Worm (Caenorhabditis elegans) whole organism, young adult: Measurements from ENCODE around the gene ttr-37.
A peak's percentile ranks its signal among the peaks of the same experiment; 100 is the strongest.

Source experiments
- B0019.2 ChIP-seq: fragments of 200-800 bp; sonication (Bioruptor generic); conservative IDR thresholded peaks from 2 replicates; pipeline ENCODE4 v1.3.6; 2022; ENCODE audit warnings: missing genetic modification reagents, missing genetic modification characterization, missing compliant biosample characterization
- B0261.1 ChIP-seq: sonication (generic microtip); optimal IDR thresholded peaks from 2 replicates; lab custom pipeline; 2016; ENCODE audit warnings: mild to moderate bottlenecking, missing genetic modification characterization, moderate library complexity, missing compliant biosample characterization
- B0336.3 ChIP-seq: fragments of 200-800 bp; sonication (Bioruptor generic); IDR thresholded peaks from 2 replicates; pipeline ENCODE4 v1.3.6; 2022; ENCODE audit warnings: missing genetic modification characterization, missing compliant biosample characterization
- C17E4.6 ChIP-seq: fragments of 200-800 bp; sonication (Bioruptor generic); IDR thresholded peaks from 2 replicates; pipeline ENCODE4 v1.3.6; 2022; ENCODE audit warnings: missing genetic modification reagents, missing genetic modification characterization, missing compliant biosample characterization
- F10E7.11 ChIP-seq: sonication (generic microtip); optimal IDR thresholded peaks from 2 replicates; lab custom pipeline; 2017; ENCODE audit warnings: mild to moderate bottlenecking, missing genetic modification characterization, moderate library complexity, missing compliant biosample characterization
- F33H1.4 ChIP-seq: fragments of 200-800 bp; sonication (Bioruptor generic); IDR thresholded peaks from 2 replicates; pipeline ENCODE4 v1.3.6; 2022; ENCODE audit warnings: missing genetic modification reagents, missing genetic modification characterization, missing compliant biosample characterization
- F57C9.4 ChIP-seq: sonication (generic microtip); optimal IDR thresholded peaks from 2 replicates; lab custom pipeline; 2017; ENCODE audit warnings: mild to moderate bottlenecking, missing genetic modification characterization, missing compliant biosample characterization
- T07F8.4 ChIP-seq: sonication (generic microtip); optimal IDR thresholded peaks from 2 replicates; lab custom pipeline; 2016; ENCODE audit warnings: mild to moderate bottlenecking, missing genetic modification characterization, moderate library complexity, missing compliant biosample characterization
- Y79H2A.3 ChIP-seq: fragments of 200-800 bp; sonication (Bioruptor generic); conservative IDR thresholded peaks from 2 replicates; pipeline ENCODE4 v1.3.6; 2022; ENCODE audit warnings: missing genetic modification reagents, missing genetic modification characterization, missing compliant biosample characterization
- Y95B8A.8 ChIP-seq: fragments of 200-800 bp; sonication (Bioruptor generic); IDR thresholded peaks from 2 replicates; pipeline ENCODE4 v1.3.6; 2022; ENCODE audit warnings: missing genetic modification reagents, missing genetic modification characterization, missing compliant biosample characterization
- ZK185.1 ChIP-seq: sonication (generic microtip); optimal IDR thresholded peaks from 2 replicates; lab custom pipeline; 2016; ENCODE audit warnings: mild to moderate bottlenecking, missing genetic modification characterization, missing compliant biosample characterization; ENCODE audit not compliant: poor library complexity, severe bottlenecking
- ama-1 ChIP-seq, 3 experiments: fragments of 150-350 bp in 1 of 3; sonication (generic microtip) in 2 of 3; optimal IDR thresholded peaks; 2 replicates each; lab custom pipeline; 2014 to 2018; ENCODE audit warnings: missing biosample characterization in 2 of 3, missing genetic modification characterization in 2 of 3, missing genetic modification reagents in 2 of 3
- attf-6 ChIP-seq: fragments of 200-800 bp; sonication (Bioruptor generic); IDR thresholded peaks from 2 replicates; pipeline ENCODE4 v1.3.6; 2022; ENCODE audit warnings: missing genetic modification reagents, missing genetic modification characterization, missing compliant biosample characterization
- bed-2 ChIP-seq: fragments of 200-800 bp; sonication (Bioruptor generic); IDR thresholded peaks from 2 replicates; pipeline ENCODE4 v1.3.6; 2022; ENCODE audit warnings: missing genetic modification reagents, missing genetic modification characterization, missing compliant biosample characterization
- ccch-3 ChIP-seq: fragments of 200-800 bp; sonication (Bioruptor generic); optimal IDR thresholded peaks from 2 replicates; lab custom pipeline; 2018; ENCODE audit warnings: mild to moderate bottlenecking, missing genetic modification characterization, missing compliant biosample characterization
- ceh-100 ChIP-seq: fragments of 200-800 bp; sonication (Bioruptor generic); IDR thresholded peaks from 2 replicates; pipeline ENCODE4 v1.3.6; 2022; ENCODE audit warnings: missing genetic modification reagents, missing genetic modification characterization, missing compliant biosample characterization
- ceh-40 ChIP-seq: fragments of 200-800 bp; sonication (Bioruptor generic); IDR thresholded peaks from 2 replicates; pipeline ENCODE4 v1.3.6; 2022; ENCODE audit warnings: missing genetic modification characterization, missing compliant biosample characterization
- ceh-91 ChIP-seq: fragments of 200-800 bp; sonication (Bioruptor generic); IDR thresholded peaks from 2 replicates; pipeline ENCODE4 v1.3.6; 2022; ENCODE audit warnings: missing genetic modification reagents, missing genetic modification characterization, missing compliant biosample characterization
- die-1 ChIP-seq: sonication (generic microtip); optimal IDR thresholded peaks from 2 replicates; lab custom pipeline; 2016; ENCODE audit warnings: missing genotype, mild to moderate bottlenecking, missing genetic modification characterization, missing compliant biosample characterization
- efl-1 ChIP-seq: fragments of 150-350 bp; optimal IDR thresholded peaks from 2 replicates; lab custom pipeline; 2014; ENCODE audit warnings: missing biosample characterization, missing genetic modification reagents, missing genetic modification characterization
- egl-44 ChIP-seq: fragments of 200-800 bp; sonication (Bioruptor generic); IDR thresholded peaks from 2 replicates; pipeline ENCODE4 v1.3.6; 2022; ENCODE audit warnings: missing genetic modification reagents, missing genetic modification characterization, missing compliant biosample characterization
- gei-17 ChIP-seq: fragments of 200-800 bp; sonication (Bioruptor generic); optimal IDR thresholded peaks from 2 replicates; lab custom pipeline; 2018; ENCODE audit warnings: mild to moderate bottlenecking, missing genetic modification characterization, missing compliant biosample characterization
- hmg-1.2 ChIP-seq: fragments of 200-800 bp; sonication (Bioruptor generic); IDR thresholded peaks from 2 replicates; pipeline ENCODE4 v1.3.6; 2022; ENCODE audit warnings: missing genetic modification reagents, missing genetic modification characterization, missing compliant biosample characterization
- hsf-1 ChIP-seq: fragments of 200-800 bp; sonication (Bioruptor generic); IDR thresholded peaks from 2 replicates; pipeline ENCODE4 v1.3.6; 2022; ENCODE audit warnings: missing genetic modification reagents, missing genetic modification characterization, missing compliant biosample characterization
- lir-1 ChIP-seq: fragments of 200-800 bp; sonication (Bioruptor generic); conservative IDR thresholded peaks from 2 replicates; pipeline ENCODE4 v1.3.6; 2022; ENCODE audit warnings: missing genetic modification reagents, missing genetic modification characterization, missing compliant biosample characterization
- madf-6 ChIP-seq: fragments of 200-800 bp; sonication (Bioruptor generic); IDR thresholded peaks from 2 replicates; pipeline ENCODE4 v1.3.6; 2022; ENCODE audit warnings: missing genetic modification reagents, missing genetic modification characterization, missing compliant biosample characterization
- mes-4 ChIP-seq: sonication (generic microtip); optimal IDR thresholded peaks from 2 replicates; lab custom pipeline; 2016; ENCODE audit warnings: missing genotype, missing genetic modification characterization, missing compliant biosample characterization
- nfya-1 ChIP-seq: sonication (generic microtip); optimal IDR thresholded peaks from 2 replicates; lab custom pipeline; 2017; ENCODE audit warnings: antibody characterized with exemption, missing compliant biosample characterization, missing genetic modification characterization, borderline replicate concordance; ENCODE audit not compliant: insufficient read depth
- nhr-27 ChIP-seq: fragments of 200-800 bp; sonication (Bioruptor generic); optimal IDR thresholded peaks from 2 replicates; lab custom pipeline; 2018; ENCODE audit warnings: mild to moderate bottlenecking, missing genetic modification characterization, moderate library complexity, missing compliant biosample characterization
- nhr-80 ChIP-seq: sonication (generic microtip); optimal IDR thresholded peaks from 2 replicates; lab custom pipeline; 2016; ENCODE audit warnings: missing genetic modification characterization, missing compliant biosample characterization
- nhr-90 ChIP-seq: sonication (generic microtip); optimal IDR thresholded peaks from 2 replicates; lab custom pipeline; 2016; ENCODE audit warnings: missing genotype, mild to moderate bottlenecking, missing genetic modification characterization, missing compliant biosample characterization
- pha-4 ChIP-seq: fragments of 150-350 bp; sonication (generic microtip); optimal IDR thresholded peaks from 2 replicates; lab custom pipeline; 2014; ENCODE audit warnings: missing biosample characterization, missing genetic modification reagents, missing genetic modification characterization
- rec-8 ChIP-seq, 2 experiments: sonication (generic microtip); optimal IDR thresholded peaks; 2 replicates each; lab custom pipeline; 2016; ENCODE audit warnings: mild to moderate bottlenecking in 2 of 2, missing genetic modification characterization in 2 of 2, missing genetic modification reagents in 2 of 2, missing genotype in 2 of 2, missing biosample characterization in 1 of 2, missing compliant biosample characterization in 1 of 2, moderate library complexity in 1 of 2
- repo-1 ChIP-seq: sonication (generic microtip); optimal IDR thresholded peaks from 2 replicates; lab custom pipeline; 2017; ENCODE audit warnings: mild to moderate bottlenecking, missing genetic modification characterization, missing compliant biosample characterization
- rpc-1 ChIP-seq, 2 experiments: fragments of 150-350 bp in 1 of 2; sonication (generic microtip) in 1 of 2; optimal IDR thresholded peaks; 2 replicates each; lab custom pipeline; 2014 to 2018; ENCODE audit warnings: missing biosample characterization in 1 of 2, missing genetic modification characterization in 1 of 2, missing genetic modification reagents in 1 of 2, missing genotype in 1 of 2
- sdz-38 ChIP-seq: sonication (generic microtip); optimal IDR thresholded peaks from 2 replicates; lab custom pipeline; 2016; ENCODE audit warnings: missing genotype, missing genetic modification characterization, missing compliant biosample characterization
- snpc-4 ChIP-seq, 5 experiments: fragments of 150-350 bp in 1 of 5; sonication (generic microtip) in 4 of 5; optimal IDR thresholded peaks; 2 replicates each; lab custom pipeline; 2014 to 2018; ENCODE audit warnings: missing genetic modification characterization in 5 of 5, missing biosample characterization in 3 of 5, antibody characterized with exemption in 2 of 5, mild to moderate bottlenecking in 2 of 5, missing compliant biosample characterization in 2 of 5, missing genotype in 2 of 5, moderate library complexity in 2 of 5, missing genetic modification reagents in 1 of 5
- somi-1 ChIP-seq: fragments of 200-800 bp; sonication (Bioruptor generic); optimal IDR thresholded peaks from 2 replicates; lab custom pipeline; 2018; ENCODE audit warnings: mild to moderate bottlenecking, missing genetic modification characterization, missing compliant biosample characterization
- sptf-2 ChIP-seq: fragments of 200-800 bp; sonication (Bioruptor generic); optimal IDR thresholded peaks from 2 replicates; lab custom pipeline; 2018; ENCODE audit warnings: mild to moderate bottlenecking, missing genetic modification characterization, missing compliant biosample characterization
- tbp1 ChIP-seq: fragments of 200-800 bp; sonication (Bioruptor generic); optimal IDR thresholded peaks from 2 replicates; lab custom pipeline; 2018; ENCODE audit warnings: mild to moderate bottlenecking, missing genetic modification characterization, missing compliant biosample characterization
- tlf-1 ChIP-seq: fragments of 200-800 bp; sonication (Bioruptor generic); optimal IDR thresholded peaks from 2 replicates; lab custom pipeline; 2018; ENCODE audit warnings: mild to moderate bottlenecking, missing genetic modification characterization, missing compliant biosample characterization
- unc-130 ChIP-seq: sonication (generic microtip); optimal IDR thresholded peaks from 2 replicates; lab custom pipeline; 2016; ENCODE audit warnings: missing genetic modification reagents, missing genetic modification characterization, missing compliant biosample characterization
- unc-62 ChIP-seq: fragments of 150-350 bp; optimal IDR thresholded peaks from 2 replicates; lab custom pipeline; 2014; ENCODE audit warnings: missing biosample characterization, missing genetic modification reagents, missing genetic modification characterization
- zfh-2 ChIP-seq: fragments of 200-800 bp; sonication (Bioruptor generic); conservative IDR thresholded peaks from 2 replicates; pipeline ENCODE4 v1.3.6; 2022; ENCODE audit warnings: missing genetic modification reagents, missing genetic modification characterization, missing compliant biosample characterization
- ztf-22 ChIP-seq: fragments of 200-800 bp; sonication (Bioruptor generic); optimal IDR thresholded peaks from 2 replicates; lab custom pipeline; 2018; ENCODE audit warnings: mild to moderate bottlenecking, missing genetic modification characterization, moderate library complexity, missing compliant biosample characterization
- ztf-26 ChIP-seq: sonication (generic microtip); optimal IDR thresholded peaks from 2 replicates; lab custom pipeline; 2017; ENCODE audit warnings: missing genetic modification characterization, missing compliant biosample characterization

ttr-37 gene

ce11 chrX:1337834-1338233 is 859 bp upstream of the ttr-37 start:
- TF ChIP-seq nhr-80 (peak; percentile 52), hmg-1.2 (GFP tag; lab: Robert Waterston, UW) (no peak)

DNA sequence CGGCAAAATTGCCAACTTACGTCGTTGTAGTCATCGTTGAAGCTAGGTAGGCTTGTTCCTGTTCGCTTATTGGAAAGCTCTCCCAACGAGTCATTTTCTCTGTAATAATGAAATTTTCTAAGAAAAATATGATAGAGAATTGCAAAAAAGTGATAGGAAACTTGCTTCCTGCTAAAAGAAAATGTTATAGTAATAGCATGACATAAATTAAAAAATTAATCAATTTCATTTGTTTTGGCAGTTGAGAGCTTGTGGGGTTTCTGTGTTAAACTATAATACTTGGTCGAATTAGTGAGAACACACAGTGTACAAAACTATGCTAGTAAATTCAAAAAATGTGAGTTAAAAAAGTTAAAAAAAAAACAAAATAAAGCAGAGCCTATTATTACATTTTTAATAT is 7.1 kb downstream of the ttr-37 start, which contains the start of gene F21E9.2:
TSS of gene F21E9.2 (minus strand) at position 101 of the 400 bp plus-strand sequence.
- TF ChIP-seq ZK185.1 (no peak), efl-1 (GFP tag; lab: Kevin White, UChicago) (no peak), F57C9.4 (tag; lab: Kevin White, UChicago) (no peak), sdz-38 (tag; lab: Kevin White, UChicago) (no peak), ceh-100 (no peak), ccch-3 (GFP tag; lab: Kevin White, UChicago) (no peak), ztf-22 (GFP tag; lab: Kevin White, UChicago) (no peak), rpc-1 (optimal IDR thresholded peaks at IDR 0.05; lab: Kevin White, UChicago) (no peak), rpc-1 (tag; optimal IDR thresholded peaks at IDR 0.05; lab: Kevin White, UChicago) (no peak), Y79H2A.3 (no peak), repo-1 (no peak), mes-4 (no peak), nhr-80 (no peak), egl-44 (no peak), F33H1.4 (no peak), T07F8.4 (tag; lab: Kevin White, UChicago) (no peak), zfh-2 (GFP tag; lab: Robert Waterston, UW) (no peak), snpc-4 (GFP tag; optimal IDR thresholded peaks at IDR 0.05; lab: Kevin White, UChicago) (no peak), snpc-4 (tag; optimal IDR thresholded peaks at IDR 0.05; lab: Kevin White, UChicago) (no peak), attf-6 (no peak), nhr-90 (tag; lab: Kevin White, UChicago) (no peak), tlf-1 (GFP tag; lab: Kevin White, UChicago) (no peak)

DNA sequence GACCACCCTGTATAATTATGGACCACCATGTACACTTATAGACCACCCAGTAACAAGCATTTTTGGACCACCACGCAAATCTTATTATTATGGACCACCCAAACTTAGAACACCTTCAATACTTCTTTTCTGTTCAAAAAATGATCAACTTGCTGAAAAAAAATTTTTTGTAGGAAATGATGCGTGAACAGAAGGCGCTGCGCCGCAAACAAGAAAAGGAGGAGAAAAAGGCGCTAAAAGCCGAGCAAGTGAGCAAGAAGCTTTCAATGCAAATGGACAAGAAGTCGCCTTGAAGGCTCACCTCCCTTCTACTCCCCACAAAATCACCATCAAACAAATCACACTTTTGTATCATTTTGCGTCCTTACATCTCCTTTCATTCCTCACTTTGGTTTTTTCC is 9.8 kb downstream of the ttr-37 start:
- no peak for TF ChIP-seq ztf-26
- no peak for TF ChIP-seq ceh-40 (GFP tag; lab: Robert Waterston, UW)
- no peak for TF ChIP-seq lir-1 (GFP tag; lab: Robert Waterston, UW)
- TF ChIP-seq pha-4 (tag; lab: Kevin White, UChicago) = no peak
- TF ChIP-seq ceh-91 (GFP tag; lab: Robert Waterston, UW) = no peak
- no peak for TF ChIP-seq Y95B8A.8
- no peak for TF ChIP-seq unc-62
- no peak for TF ChIP-seq B0261.1 (tag; lab: Kevin White, UChicago)
- TF ChIP-seq B0336.3 (GFP tag; lab: Robert Waterston, UW) = no peak
- no peak for TF ChIP-seq unc-130 (GFP tag; lab: Kevin White, UChicago)
- no peak for TF ChIP-seq repo-1
- TF ChIP-seq nfya-1 = no peak
- TF ChIP-seq tbp1 = no peak

DNA sequence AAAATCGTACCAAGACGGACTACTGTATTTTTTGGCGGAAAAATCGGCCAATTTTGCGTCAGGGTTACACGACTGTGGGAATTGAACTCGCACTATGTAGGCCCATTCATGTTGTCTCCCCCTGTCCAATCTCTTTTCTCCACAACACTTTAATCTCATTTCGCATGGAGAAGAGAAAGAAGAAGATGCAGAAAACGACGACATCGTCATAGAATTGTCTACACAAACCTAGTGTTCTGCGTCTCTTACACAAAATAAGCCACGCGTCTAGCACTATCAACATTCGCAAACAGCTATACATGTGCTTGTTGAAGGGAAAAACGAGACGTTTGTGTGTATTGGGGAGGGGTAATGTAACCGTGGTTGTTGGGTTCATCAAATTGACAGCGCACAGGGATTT is 14.0 kb downstream of the ttr-37 start:
- TF ChIP-seq rpc-1 (optimal IDR thresholded peaks at IDR 0.05; lab: Kevin White, UChicago) (no peak), rpc-1 (tag; optimal IDR thresholded peaks at IDR 0.05; lab: Kevin White, UChicago) (no peak), madf-6 (GFP tag; lab: Robert Waterston, UW) (no peak), somi-1 (GFP tag; lab: Kevin White, UChicago) (peak; percentile 46), rec-8 (tag; optimal IDR thresholded peaks at IDR 0.05; lab: Kevin White, UChicago) (no peak), F57C9.4 (tag; lab: Kevin White, UChicago) (no peak), C17E4.6 (GFP tag; lab: Robert Waterston, UW) (no peak), nhr-27 (tag; lab: Kevin White, UChicago) (no peak), B0019.2 (GFP tag; lab: Robert Waterston, UW) (no peak), nhr-80 (peak; percentile 51), die-1 (tag; lab: Kevin White, UChicago) (no peak), ama-1 (optimal IDR thresholded peaks at IDR 0.05; lab: Kevin White, UChicago) (no peak), ama-1 (GFP tag; optimal IDR thresholded peaks at IDR 0.05; lab: Kevin White, UChicago) (no peak), bed-2 (no peak), hsf-1 (GFP tag; lab: Robert Waterston, UW) (no peak), sptf-2 (GFP tag; lab: Kevin White, UChicago) (no peak), F10E7.11 (tag; lab: Kevin White, UChicago) (no peak), gei-17 (peak; percentile 93)
